Worm (Caenorhabditis elegans): ENCODE results near the gene paf-2.

DNA sequence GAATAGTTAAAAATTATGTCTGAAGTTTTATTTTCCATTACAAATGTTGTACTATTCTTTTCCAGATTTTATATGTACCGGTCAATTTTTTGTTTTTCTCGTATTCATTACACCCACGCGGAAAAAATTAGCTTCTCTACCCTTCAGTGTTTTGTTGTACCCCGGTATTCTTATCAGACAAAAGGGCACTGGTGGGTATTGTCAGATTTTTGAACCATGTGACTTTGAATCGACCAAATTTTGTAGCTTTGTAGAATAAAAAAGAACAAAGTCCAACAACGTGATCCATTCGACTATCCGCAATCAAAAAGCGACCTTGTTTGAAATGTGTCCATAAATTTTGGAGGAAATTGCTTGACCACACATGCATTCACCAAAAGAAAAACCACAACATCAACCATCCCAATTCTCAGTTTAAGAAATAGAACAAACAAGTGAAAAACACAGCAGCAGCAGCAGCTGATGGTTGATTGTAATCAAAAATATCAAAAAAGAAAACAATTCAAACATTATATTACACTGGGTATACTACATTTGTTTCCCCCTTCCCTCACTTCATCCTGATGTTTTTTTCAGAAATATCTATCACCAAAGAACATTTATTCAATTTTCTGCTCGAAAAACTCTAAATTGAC is 52.9 kb downstream of the paf-2 start:
- TF ChIP-seq odd-2 (tag; optimal IDR thresholded peaks at IDR 0.05) (no peak), tbx-7 (tag; optimal IDR thresholded peaks at IDR 0.05) (no peak), ceh-34 (tag; optimal IDR thresholded peaks at IDR 0.05) (no peak), hlh-30 (tag; optimal IDR thresholded peaks at IDR 0.05; ENCODE audit: insufficient read depth) (no peak), pros-1 (tag; optimal IDR thresholded peaks at IDR 0.05) (no peak), fkh-10 (GFP tag; optimal IDR thresholded peaks at IDR 0.05) (no peak), sox-2 (GFP tag; IDR thresholded peaks at IDR 0.05) (no peak), nhr-11 (tag; optimal IDR thresholded peaks at IDR 0.05) (no peak), lin-11 (tag; optimal IDR thresholded peaks at IDR 0.05) (no peak), gmeb-2 (tag; optimal IDR thresholded peaks at IDR 0.05) (no peak)

Measured in whole organism, late embryonic.